Fruit fly (Drosophila melanogaster): ENCODE results near the gene Sfp24Bd.
A peak's percentile ranks its signal among the peaks of the same experiment; 100 is the strongest.

Sfp24Bd gene

dm6 chr2L:3685139-3685851 is 16.4 kb upstream of the Sfp24Bd start (continued):
- TF ChIP-seq Hey (tag; optimal IDR thresholded peaks at IDR 0.05) (no peak), lov (optimal IDR thresholded peaks at IDR 0.05) (no peak), lov (GFP tag; IDR thresholded peaks at IDR 0.05) (no peak), MTF-1 (GFP tag; optimal IDR thresholded peaks at IDR 0.05; ENCODE audit: borderline replicate concordance) (no peak), Asciz (GFP tag; optimal IDR thresholded peaks at IDR 0.05) (no peak), sr (GFP tag; IDR thresholded peaks at IDR 0.05) (no peak), HLHmδ (GFP tag; optimal IDR thresholded peaks at IDR 0.05) (no peak), ftz-f1 (GFP tag; optimal IDR thresholded peaks at IDR 0.05) (no peak), CG1603 (tag; optimal IDR thresholded peaks at IDR 0.05) (no peak), prd (optimal IDR thresholded peaks at IDR 0.05) (no peak), prd (GFP tag; IDR thresholded peaks at IDR 0.05) (peak; percentile 62; the same call in 2 of the 3 replicates), tx (GFP tag; optimal IDR thresholded peaks at IDR 0.05) (no peak), CG10209 (GFP tag; optimal IDR thresholded peaks at IDR 0.05) (no peak), nmo (GFP tag; optimal IDR thresholded peaks at IDR 0.05) (peak; percentile 31), fu2 (GFP tag; optimal IDR thresholded peaks at IDR 0.05) (no peak), bcd (GFP tag; optimal IDR thresholded peaks at IDR 0.05) (no peak), h (optimal IDR thresholded peaks at IDR 0.05) (no peak), CG11723 (GFP tag; optimal IDR thresholded peaks at IDR 0.05) (no peak), CkIIα-i1 (GFP tag; IDR thresholded peaks at IDR 0.05) (no peak), CG17359 (tag; optimal IDR thresholded peaks at IDR 0.05) (no peak), CG33213 (GFP tag; optimal IDR thresholded peaks at IDR 0.05) (no peak), CG12659 (GFP tag; optimal IDR thresholded peaks at IDR 0.05) (no peak), tgo (GFP tag; IDR thresholded peaks at IDR 0.05) (no peak), CG10543 (GFP tag; optimal IDR thresholded peaks at IDR 0.05) (no peak), CG9215 (GFP tag; IDR thresholded peaks at IDR 0.05) (no peak), CG30403 (GFP tag; optimal IDR thresholded peaks at IDR 0.05) (peak; percentile 21), CG18764 (GFP tag; optimal IDR thresholded peaks at IDR 0.05) (no peak), CG10366 (GFP tag; IDR thresholded peaks at IDR 0.05) (no peak; the same call in 1 of the 2 replicates), CG15479 (GFP tag; optimal IDR thresholded peaks at IDR 0.05) (no peak), fd96Cb (tag; optimal IDR thresholded peaks at IDR 0.05) (no peak), CG34422 (GFP tag; IDR thresholded peaks at IDR 0.05) (0 out of 3 replicates have a peak, but pooled peaks have one; percentile 26), p53 (GFP tag; optimal IDR thresholded peaks at IDR 0.05) (no peak), Dref (GFP tag; IDR thresholded peaks at IDR 0.05) (no peak), CG6765 (GFP tag; optimal IDR thresholded peaks at IDR 0.05) (no peak), CG7745 (tag; optimal IDR thresholded peaks at IDR 0.05) (no peak), ranshi (GFP tag; IDR thresholded peaks at IDR 0.05) (no peak), toy (GFP tag; IDR thresholded peaks at IDR 0.05) (no peak), CG3838 (GFP tag; optimal IDR thresholded peaks at IDR 0.05) (no peak), Ravus (GFP tag; IDR thresholded peaks at IDR 0.05) (no peak), CG43689 (GFP tag; IDR thresholded peaks at IDR 0.05) (no peak), schlank (tag; optimal IDR thresholded peaks at IDR 0.05) (no peak), bsh (GFP tag; optimal IDR thresholded peaks at IDR 0.05) (peak in 1 of 2 experiments; percentile 49), vvl (GFP tag; IDR thresholded peaks at IDR 0.05) (peak; percentile 26; the same call in 1 of the 2 replicates), Max (GFP tag; optimal IDR thresholded peaks at IDR 0.05) (no peak), Lpt (GFP tag; optimal IDR thresholded peaks at IDR 0.05) (no peak), vfl (GFP tag; optimal IDR thresholded peaks at IDR 0.05) (no peak), sc (optimal IDR thresholded peaks at IDR 0.05) (no peak), sc (GFP tag; optimal IDR thresholded peaks at IDR 0.05) (no peak), CG1529 (GFP tag; optimal IDR thresholded peaks at IDR 0.05) (no peak), pb (GFP tag; optimal IDR thresholded peaks at IDR 0.05) (no peak), Chrac-16 (GFP tag; optimal IDR thresholded peaks at IDR 0.05) (peak; percentile 19), HLH4C (GFP tag; IDR thresholded peaks at IDR 0.05; ENCODE audit: partially characterized antibody) (no peak)
